Worm (Caenorhabditis elegans) whole organism, L3 larva: Measurements from ENCODE around the gene K08D12.8.

Experiments used
- aly-2 ChIP-seq: fragments of 150-350 bp; optimal IDR thresholded peaks from 2 replicates; lab custom pipeline; 2014; ENCODE audit warnings: missing biosample characterization, missing genetic modification characterization
- ama-1 ChIP-seq: fragments of 150-350 bp; optimal IDR thresholded peaks from 2 replicates; lab custom pipeline; 2018
- ceh-28 ChIP-seq: fragments of 150-350 bp; optimal IDR thresholded peaks from 2 replicates; lab custom pipeline; 2014; ENCODE audit warnings: missing biosample characterization, missing genetic modification reagents, missing genetic modification characterization
- nfya-1 ChIP-seq: sonication (generic microtip); optimal IDR thresholded peaks from 2 replicates; lab custom pipeline; 2017; ENCODE audit warnings: missing genetic modification characterization, mild to moderate bottlenecking, missing compliant biosample characterization, antibody characterized with exemption, moderate library complexity; ENCODE audit not compliant: insufficient read depth
- nhr-28 ChIP-seq: fragments of 150-350 bp; optimal IDR thresholded peaks from 2 replicates; lab custom pipeline; 2014; ENCODE audit warnings: missing biosample characterization, missing genetic modification characterization

DNA sequence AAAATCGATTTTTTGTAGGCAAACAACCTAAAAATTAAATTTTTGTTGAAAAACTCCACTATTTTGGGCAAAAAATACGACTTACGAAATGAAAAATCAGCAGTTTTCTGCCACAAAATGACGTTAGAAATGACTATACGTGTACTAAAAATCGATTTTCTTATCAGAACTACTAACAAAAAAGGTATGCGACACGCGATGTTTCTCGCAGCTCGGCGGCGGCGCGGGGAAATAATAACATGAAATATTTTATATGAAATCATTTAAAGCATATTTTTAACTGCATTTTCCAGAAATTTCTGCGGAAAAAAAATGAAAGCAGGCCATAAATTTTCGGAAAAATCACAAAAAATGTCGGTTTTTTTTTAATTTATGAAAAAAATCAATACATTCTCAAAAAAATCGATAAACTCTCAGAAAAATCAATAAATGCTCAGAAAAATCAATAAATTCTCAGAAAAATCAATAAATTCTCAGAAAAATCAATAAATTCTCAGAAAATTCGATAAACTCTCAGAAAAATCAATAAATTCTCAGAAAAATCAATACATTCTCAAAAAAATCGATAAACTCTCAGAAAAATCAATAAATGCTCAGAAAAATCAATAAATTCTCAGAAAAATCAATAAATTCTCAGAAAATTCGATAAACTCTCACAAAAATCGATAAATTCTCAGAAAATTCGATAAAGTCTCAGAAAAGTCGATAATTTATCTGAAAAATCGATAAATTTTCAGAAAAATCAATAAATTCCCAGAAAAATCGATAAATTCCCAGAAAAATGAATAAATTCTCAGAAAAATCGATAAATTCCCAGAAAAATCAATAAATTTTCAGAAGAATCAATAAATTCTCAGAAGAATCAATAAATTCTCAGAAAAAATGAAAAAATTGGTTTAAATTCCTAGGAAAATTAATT, 14.4 kb downstream of the K08D12.8 start, which contains the start of gene ptpn-22:
- peak; percentile 96 for TF ChIP-seq ceh-28 (tag; lab: Kevin White, UChicago)
- no peak for TF ChIP-seq nhr-28 (tag; lab: Kevin White, UChicago)
- no peak for TF ChIP-seq ama-1 (lab: Kevin White, UChicago)
- TF ChIP-seq aly-2 (tag; lab: Kevin White, UChicago): no peak
- no peak for TF ChIP-seq nfya-1 (tag; lab: Kevin White, UChicago)
